Worm (Caenorhabditis elegans) whole organism, early embryonic: ENCODE data around the gene cct-6.

ENCODE experiments used
- ama-1 ChIP-seq: fragments of 150-350 bp; optimal IDR thresholded peaks from 2 replicates; lab custom pipeline; 2014
- ets-7 ChIP-seq: sonication (generic microtip); optimal IDR thresholded peaks from 2 replicates; lab custom pipeline; 2016; ENCODE audit warnings: missing genotype, missing genetic modification characterization, missing compliant biosample characterization
- flt-1 ChIP-seq: fragments of 200-800 bp; sonication (Bioruptor generic); IDR thresholded peaks from 2 replicates; pipeline ENCODE4 v1.3.6; 2022; ENCODE audit warnings: missing genetic modification characterization, missing compliant biosample characterization

ce11 chrIII:5828065-5828464 is 27.4 kb downstream of the cct-6 start:
- TF ChIP-seq flt-1 (GFP tag; lab: Robert Waterston, UW) (no peak), ama-1 (no peak), ets-7 (tag; lab: Kevin White, UChicago) (no peak)
